Fruit fly (Drosophila melanogaster): ENCODE measurements around the gene Polr2J.

The Polr2J gene

DNA sequence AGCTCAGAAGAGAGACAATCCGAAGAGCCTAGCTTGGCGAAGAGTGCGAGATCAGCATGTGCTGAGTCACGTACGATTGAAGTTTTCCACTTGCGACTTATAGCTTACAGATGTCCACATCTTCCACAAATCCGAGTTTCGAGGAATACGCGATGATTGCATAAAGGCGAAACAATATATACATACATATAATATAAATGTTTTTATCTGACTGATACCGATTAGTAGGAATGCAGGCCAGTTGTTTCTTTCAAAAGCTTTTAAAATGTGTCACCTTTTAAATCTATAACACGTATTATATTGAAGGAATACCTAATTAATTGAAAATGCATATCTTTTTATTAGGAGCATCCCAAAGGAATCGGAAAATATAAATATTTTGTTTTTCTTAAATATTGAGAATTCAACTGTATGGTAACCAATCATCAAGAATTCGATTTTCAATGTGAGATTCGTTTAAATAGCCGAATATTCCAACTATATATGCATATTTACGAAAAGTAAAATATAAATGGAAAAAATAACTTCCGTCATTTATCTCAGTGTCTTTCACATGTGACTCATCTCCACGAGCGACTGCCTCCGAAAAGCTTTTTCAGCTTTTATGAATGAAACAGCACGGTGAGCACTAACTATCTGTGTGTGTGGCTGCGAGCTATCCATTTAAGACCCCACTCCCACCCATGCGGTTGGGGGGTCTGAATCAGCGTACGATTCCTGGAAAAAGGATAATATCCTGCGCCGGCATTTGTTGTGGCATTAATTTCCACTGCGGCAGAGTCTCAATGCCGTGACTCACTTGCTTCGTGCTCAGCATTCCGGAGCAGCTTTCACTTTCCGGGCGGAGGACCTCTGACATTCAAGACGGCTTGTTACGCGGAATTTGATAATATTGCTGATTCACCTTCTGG is 40.6 kb upstream of the Polr2J start (continued):
- TF ChIP-seq CG12155 (GFP tag; optimal IDR thresholded peaks at IDR 0.05) (peak; percentile 64), CG16813 (GFP tag; IDR thresholded peaks at IDR 0.05; ENCODE audit: partially characterized antibody) (no peak), CG13775 (GFP tag; optimal IDR thresholded peaks at IDR 0.05) (no peak), dm (GFP tag; optimal IDR thresholded peaks at IDR 0.05) (no peak), CG2116 (GFP tag; optimal IDR thresholded peaks at IDR 0.05) (no peak), Awh (GFP tag; IDR thresholded peaks at IDR 0.05) (no peak), Optix (GFP tag; IDR thresholded peaks at IDR 0.05) (no peak), CG2875 (GFP tag; optimal IDR thresholded peaks at IDR 0.05) (peak; percentile 53), Dref (GFP tag; IDR thresholded peaks at IDR 0.05) (no peak), stwl (tag; optimal IDR thresholded peaks at IDR 0.05) (no peak), mam (GFP tag; optimal IDR thresholded peaks at IDR 0.05) (peak; percentile 33), org-1 (GFP tag; optimal IDR thresholded peaks at IDR 0.05) (peak; percentile 40), grn (GFP tag; optimal IDR thresholded peaks at IDR 0.05) (no peak), Oli (tag; optimal IDR thresholded peaks at IDR 0.05) (peak; percentile 72), CG2678 (tag; optimal IDR thresholded peaks at IDR 0.05) (peak; percentile 81), Tbp (GFP tag; optimal IDR thresholded peaks at IDR 0.05) (no peak), abd-A (tag; optimal IDR thresholded peaks at IDR 0.05) (peak; percentile 51), Mes4 (GFP tag; optimal IDR thresholded peaks at IDR 0.05) (no peak), CG31441 (GFP tag; IDR thresholded peaks at IDR 0.05) (peak; percentile 73), ERR (GFP tag; optimal IDR thresholded peaks at IDR 0.05) (no peak), CG14441 (GFP tag; IDR thresholded peaks at IDR 0.05) (no peak), CG13287 (GFP tag; IDR thresholded peaks at IDR 0.05; ENCODE audit: partially characterized antibody) (no peak), CrebB (tag; optimal IDR thresholded peaks at IDR 0.05) (peak; percentile 19), dmrt99B (tag; optimal IDR thresholded peaks at IDR 0.05) (peak; percentile 73), CG15696 (tag; optimal IDR thresholded peaks at IDR 0.05) (no peak), ttk (GFP tag; IDR thresholded peaks at IDR 0.05) (no peak), cg (GFP tag; optimal IDR thresholded peaks at IDR 0.05) (no peak), ham (GFP tag; IDR thresholded peaks at IDR 0.05) (no peak; the same call in 1 of the 2 replicates), seq (GFP tag; IDR thresholded peaks at IDR 0.05) (0 out of 2 replicates have a peak, but pooled peaks have one; percentile 43), slbo (GFP tag; IDR thresholded peaks at IDR 0.05) (peak; percentile 63), Deaf1 (tag; optimal IDR thresholded peaks at IDR 0.05) (peak; percentile 46), CG4707 (GFP tag; optimal IDR thresholded peaks at IDR 0.05) (no peak), H2.0 (GFP tag; IDR thresholded peaks at IDR 0.05) (0 out of 2 replicates have a peak, but pooled peaks have one; percentile 4), zfh1 (GFP tag; IDR thresholded peaks at IDR 0.05) (no peak), fu2 (GFP tag; optimal IDR thresholded peaks at IDR 0.05) (peak; percentile 35), Sry-δ (GFP tag; optimal IDR thresholded peaks at IDR 0.05) (peak; percentile 2), psq (GFP tag; optimal IDR thresholded peaks at IDR 0.05) (no peak), CG15269 (tag; optimal IDR thresholded peaks at IDR 0.05) (peak; percentile 75), MBD-R2 (GFP tag; IDR thresholded peaks at IDR 0.05) (no peak; the same call in 1 of the 2 replicates), sug (tag; optimal IDR thresholded peaks at IDR 0.05) (peak; percentile 60), ftz-f1 (GFP tag; optimal IDR thresholded peaks at IDR 0.05) (no peak), tll (GFP tag; optimal IDR thresholded peaks at IDR 0.05) (no peak), vfl (GFP tag; optimal IDR thresholded peaks at IDR 0.05) (no peak), zen (tag; optimal IDR thresholded peaks at IDR 0.05) (no peak), CG11695 (GFP tag; IDR thresholded peaks at IDR 0.05) (peak; percentile 72; the same call in 2 of the 3 replicates), CG17385 (GFP tag; optimal IDR thresholded peaks at IDR 0.05) (peak; percentile 50), unpg (GFP tag; optimal IDR thresholded peaks at IDR 0.05) (peak; percentile 76), Asciz (GFP tag; optimal IDR thresholded peaks at IDR 0.05) (peak; percentile 60), CHES-1-like (GFP tag; optimal IDR thresholded peaks at IDR 0.05) (no peak)
